Worm (Caenorhabditis elegans) whole organism, L1 larva: Measurements from ENCODE around the gene F21C10.7.

Experiments used
- C34B4.2 ChIP-seq: sonication (generic microtip); optimal IDR thresholded peaks from 2 replicates; lab custom pipeline; 2017; ENCODE audit warnings: mild to moderate bottlenecking, missing genetic modification characterization, missing compliant biosample characterization
- Y116A8C.19 ChIP-seq: sonication (generic microtip); optimal IDR thresholded peaks from 2 replicates; lab custom pipeline; 2016; ENCODE audit warnings: missing compliant biosample characterization, missing genetic modification characterization, borderline replicate concordance
- aha-1 ChIP-seq: fragments of 150-350 bp; optimal IDR thresholded peaks from 2 replicates; lab custom pipeline; 2014; ENCODE audit warnings: missing biosample characterization, missing genetic modification characterization
- alr-1 ChIP-seq: fragments of 200-800 bp; sonication (Bioruptor generic); optimal IDR thresholded peaks from 2 replicates; lab custom pipeline; 2018; ENCODE audit warnings: borderline replicate concordance, mild to moderate bottlenecking, missing genetic modification characterization, missing compliant biosample characterization
- aly-2 ChIP-seq: fragments of 150-350 bp; optimal IDR thresholded peaks from 2 replicates; lab custom pipeline; 2014; ENCODE audit warnings: missing biosample characterization, missing genetic modification characterization
- blmp-1 ChIP-seq: fragments of 150-350 bp; optimal IDR thresholded peaks from 2 replicates; lab custom pipeline; 2014; ENCODE audit warnings: missing biosample characterization, missing genetic modification characterization
- ceh-8 ChIP-seq: fragments of 200-800 bp; sonication (Bioruptor generic); optimal IDR thresholded peaks from 2 replicates; lab custom pipeline; 2018; ENCODE audit warnings: mild to moderate bottlenecking, missing genetic modification characterization, moderate library complexity, missing compliant biosample characterization
- ceh-88 ChIP-seq: fragments of 200-800 bp; sonication (Bioruptor generic); IDR thresholded peaks from 2 replicates; pipeline ENCODE4 v1.3.6; 2022; ENCODE audit warnings: missing genetic modification characterization, missing compliant biosample characterization
- ceh-90 ChIP-seq: sonication (generic microtip); optimal IDR thresholded peaks from 2 replicates; lab custom pipeline; 2016; ENCODE audit warnings: missing genetic modification characterization, missing compliant biosample characterization
- ces-1 ChIP-seq: fragments of 150-350 bp; optimal IDR thresholded peaks from 2 replicates; lab custom pipeline; 2014; ENCODE audit warnings: missing biosample characterization, missing genetic modification reagents, missing genetic modification characterization
- efl-1 ChIP-seq, 4 experiments: fragments of 150-350 bp; optimal IDR thresholded peaks in 3 of 4; peaks in 1 of 4; 1 replicate in 1 of 4; 2 replicates in 3 of 4; lab custom pipeline; 2014; ENCODE audit warnings: missing biosample characterization in 2 of 4, missing genetic modification characterization in 2 of 4, missing genetic modification reagents in 2 of 4
- efl-3 ChIP-seq: fragments of 200-800 bp; sonication (Bioruptor generic); optimal IDR thresholded peaks from 2 replicates; lab custom pipeline; 2018; ENCODE audit warnings: mild to moderate bottlenecking, missing genetic modification characterization, missing compliant biosample characterization
- egl-13 ChIP-seq: sonication (generic microtip); optimal IDR thresholded peaks from 2 replicates; lab custom pipeline; 2016; ENCODE audit warnings: missing genotype, missing genetic modification reagents, missing genetic modification characterization, missing compliant biosample characterization
- egl-27 ChIP-seq, 2 experiments: fragments of 150-350 bp in 1 of 2; sonication (generic microtip); optimal IDR thresholded peaks; 3 replicates each; lab custom pipeline; 2017 to 2018; ENCODE audit warnings: missing biosample characterization in 2 of 2, missing genetic modification characterization in 2 of 2, missing genetic modification reagents in 2 of 2
- elt-3 ChIP-seq, 6 experiments: fragments of 150-350 bp in 1 of 6; sonication (generic microtip); optimal IDR thresholded peaks; 2 replicates each; lab custom pipeline; 2017 to 2018; ENCODE audit warnings: missing biosample characterization in 6 of 6, missing genetic modification characterization in 6 of 6, inconsistent platforms in 1 of 6
- ets-5 ChIP-seq: fragments of 200-800 bp; sonication (Bioruptor generic); IDR thresholded peaks from 2 replicates; pipeline ENCODE4 v1.3.6; 2022; ENCODE audit warnings: missing genetic modification characterization, missing compliant biosample characterization
- fkh-10 ChIP-seq: sonication (generic microtip); optimal IDR thresholded peaks from 2 replicates; lab custom pipeline; 2017; ENCODE audit warnings: missing biosample characterization, missing genetic modification reagents, missing genetic modification characterization
- fkh-8 ChIP-seq: sonication (generic microtip); optimal IDR thresholded peaks from 2 replicates; lab custom pipeline; 2016; ENCODE audit warnings: mild to moderate bottlenecking, missing genetic modification characterization, missing compliant biosample characterization
- grh-1 ChIP-seq: fragments of 200-800 bp; sonication (Bioruptor generic); IDR thresholded peaks from 2 replicates; pipeline ENCODE4 v1.3.6; 2022; ENCODE audit warnings: missing genetic modification reagents, missing genetic modification characterization, missing compliant biosample characterization
- hlh-17 ChIP-seq: fragments of 200-800 bp; sonication (Bioruptor generic); optimal IDR thresholded peaks from 2 replicates; lab custom pipeline; 2018; ENCODE audit warnings: missing genetic modification characterization, mild to moderate bottlenecking, missing compliant biosample characterization, moderate library complexity, borderline replicate concordance
- hlh-4 ChIP-seq: sonication (generic microtip); optimal IDR thresholded peaks from 2 replicates; lab custom pipeline; 2016; ENCODE audit warnings: mild to moderate bottlenecking, missing genetic modification characterization, missing compliant biosample characterization
- irx-1 ChIP-seq: sonication (generic microtip); optimal IDR thresholded peaks from 2 replicates; lab custom pipeline; 2016; ENCODE audit warnings: missing genetic modification characterization, missing compliant biosample characterization
- isw-1 ChIP-seq: fragments of 200-800 bp; sonication (Bioruptor generic); IDR thresholded peaks from 2 replicates; pipeline ENCODE4 v1.3.6; 2022; ENCODE audit warnings: missing genetic modification characterization, missing compliant biosample characterization
- lin-13 ChIP-seq: fragments of 150-350 bp; optimal IDR thresholded peaks from 2 replicates; lab custom pipeline; 2014; ENCODE audit warnings: missing biosample characterization, missing genetic modification reagents, missing genetic modification characterization
- lin-15B ChIP-seq: fragments of 150-350 bp; sonication (generic microtip); optimal IDR thresholded peaks from 3 replicates; lab custom pipeline; 2014; ENCODE audit warnings: missing biosample characterization, missing genetic modification characterization
- lin-35 ChIP-seq, 2 experiments: fragments of 150-350 bp; optimal IDR thresholded peaks; 2 replicates each; lab custom pipeline; 2014; ENCODE audit warnings: missing biosample characterization in 2 of 2, missing genetic modification characterization in 2 of 2, missing genetic modification reagents in 2 of 2
- lir-3 ChIP-seq: sonication (generic microtip); optimal IDR thresholded peaks from 2 replicates; lab custom pipeline; 2016; ENCODE audit warnings: mild to moderate bottlenecking, missing genetic modification characterization, moderate library complexity, missing compliant biosample characterization; ENCODE audit not compliant: poor library complexity
- mab-9 ChIP-seq: fragments of 200-800 bp; sonication (Bioruptor generic); IDR thresholded peaks from 2 replicates; pipeline ENCODE4 v1.3.6; 2022; ENCODE audit warnings: missing genetic modification reagents, missing genetic modification characterization, missing compliant biosample characterization
- mdl-1 ChIP-seq, 2 experiments: fragments of 150-350 bp; optimal IDR thresholded peaks; 2 replicates each; lab custom pipeline; 2014 to 2017; ENCODE audit warnings: missing biosample characterization in 2 of 2, missing genetic modification characterization in 2 of 2, inconsistent platforms in 1 of 2
- mef-2 ChIP-seq: fragments of 150-350 bp; optimal IDR thresholded peaks from 2 replicates; lab custom pipeline; 2014; ENCODE audit warnings: missing biosample characterization, missing genetic modification characterization
- mep-1 ChIP-seq: fragments of 150-350 bp; optimal IDR thresholded peaks from 2 replicates; lab custom pipeline; 2014; ENCODE audit warnings: missing biosample characterization, missing genetic modification characterization
- nhr-11 ChIP-seq: fragments of 150-350 bp; optimal IDR thresholded peaks from 2 replicates; lab custom pipeline; 2014; ENCODE audit warnings: missing biosample characterization, missing genetic modification characterization
- nhr-12 ChIP-seq: sonication (generic microtip); optimal IDR thresholded peaks from 2 replicates; lab custom pipeline; 2017; ENCODE audit warnings: missing biosample characterization, missing genetic modification characterization
- nhr-19 ChIP-seq: fragments of 200-800 bp; sonication (Bioruptor generic); conservative IDR thresholded peaks from 2 replicates; pipeline ENCODE4 v1.3.6; 2022; ENCODE audit warnings: missing genetic modification characterization, missing compliant biosample characterization
- nhr-20 ChIP-seq: sonication (generic microtip); optimal IDR thresholded peaks from 2 replicates; lab custom pipeline; 2016; ENCODE audit warnings: mild to moderate bottlenecking, missing genetic modification characterization, missing compliant biosample characterization
- nhr-71 ChIP-seq: sonication (generic microtip); optimal IDR thresholded peaks from 2 replicates; lab custom pipeline; 2016; ENCODE audit warnings: mild to moderate bottlenecking, missing genetic modification characterization, moderate library complexity, missing compliant biosample characterization
- nhr-85 ChIP-seq: sonication (generic microtip); peaks from one replicate; lab custom pipeline; 2016; ENCODE audit warnings: missing genetic modification characterization, inconsistent platforms, missing compliant biosample characterization
- nhr-90 ChIP-seq: sonication (generic microtip); optimal IDR thresholded peaks from 2 replicates; lab custom pipeline; 2016; ENCODE audit warnings: mild to moderate bottlenecking, missing genetic modification characterization, missing compliant biosample characterization; ENCODE audit not compliant: poor library complexity
- pag-3 ChIP-seq: sonication (generic microtip); optimal IDR thresholded peaks from 2 replicates; lab custom pipeline; 2017; ENCODE audit warnings: missing genetic modification characterization, mild to moderate bottlenecking, missing compliant biosample characterization, antibody characterized with exemption, borderline replicate concordance; ENCODE audit not compliant: insufficient read depth
- pqm-1 ChIP-seq: sonication (generic microtip); optimal IDR thresholded peaks from 3 replicates; lab custom pipeline; 2017; ENCODE audit warnings: missing biosample characterization, missing genetic modification characterization
- rnt-1 ChIP-seq: sonication (generic microtip); optimal IDR thresholded peaks from 2 replicates; lab custom pipeline; 2016; ENCODE audit warnings: mild to moderate bottlenecking, missing genetic modification characterization, moderate library complexity, missing compliant biosample characterization
- snpc-4 ChIP-seq: fragments of 150-350 bp; optimal IDR thresholded peaks from 2 replicates; lab custom pipeline; 2014; ENCODE audit warnings: missing biosample characterization, missing genetic modification characterization
- snu-23 ChIP-seq: sonication (generic microtip); optimal IDR thresholded peaks from 2 replicates; lab custom pipeline; 2016; ENCODE audit warnings: missing genetic modification characterization, missing compliant biosample characterization
- tbx-2 ChIP-seq: sonication (generic microtip); optimal IDR thresholded peaks from 2 replicates; lab custom pipeline; 2016; ENCODE audit warnings: missing genetic modification characterization, missing compliant biosample characterization
- tlp-1 ChIP-seq: fragments of 150-350 bp; optimal IDR thresholded peaks from 2 replicates; lab custom pipeline; 2014; ENCODE audit warnings: missing biosample characterization, missing genetic modification characterization
- unc-130 ChIP-seq: fragments of 150-350 bp; optimal IDR thresholded peaks from 2 replicates; lab custom pipeline; 2017; ENCODE audit warnings: missing biosample characterization, missing genetic modification characterization, inconsistent platforms
- unc-30 ChIP-seq: sonication (generic microtip); optimal IDR thresholded peaks from 2 replicates; lab custom pipeline; 2017; ENCODE audit warnings: missing biosample characterization, missing genetic modification characterization
- unc-86 ChIP-seq: sonication (generic microtip); optimal IDR thresholded peaks from 2 replicates; lab custom pipeline; 2016; ENCODE audit warnings: missing genetic modification characterization, missing compliant biosample characterization
- vab-15 ChIP-seq: sonication (generic microtip); optimal IDR thresholded peaks from 2 replicates; lab custom pipeline; 2017; ENCODE audit warnings: missing genotype, mild to moderate bottlenecking, missing genetic modification characterization, missing compliant biosample characterization
- xbp-1 ChIP-seq: sonication (generic microtip); optimal IDR thresholded peaks from 2 replicates; lab custom pipeline; 2016; ENCODE audit warnings: missing genetic modification characterization, missing compliant biosample characterization
- zag-1 ChIP-seq: fragments of 150-350 bp; optimal IDR thresholded peaks from 2 replicates; lab custom pipeline; 2014; ENCODE audit warnings: missing biosample characterization, missing genetic modification characterization

Gene F21C10.7

DNA sequence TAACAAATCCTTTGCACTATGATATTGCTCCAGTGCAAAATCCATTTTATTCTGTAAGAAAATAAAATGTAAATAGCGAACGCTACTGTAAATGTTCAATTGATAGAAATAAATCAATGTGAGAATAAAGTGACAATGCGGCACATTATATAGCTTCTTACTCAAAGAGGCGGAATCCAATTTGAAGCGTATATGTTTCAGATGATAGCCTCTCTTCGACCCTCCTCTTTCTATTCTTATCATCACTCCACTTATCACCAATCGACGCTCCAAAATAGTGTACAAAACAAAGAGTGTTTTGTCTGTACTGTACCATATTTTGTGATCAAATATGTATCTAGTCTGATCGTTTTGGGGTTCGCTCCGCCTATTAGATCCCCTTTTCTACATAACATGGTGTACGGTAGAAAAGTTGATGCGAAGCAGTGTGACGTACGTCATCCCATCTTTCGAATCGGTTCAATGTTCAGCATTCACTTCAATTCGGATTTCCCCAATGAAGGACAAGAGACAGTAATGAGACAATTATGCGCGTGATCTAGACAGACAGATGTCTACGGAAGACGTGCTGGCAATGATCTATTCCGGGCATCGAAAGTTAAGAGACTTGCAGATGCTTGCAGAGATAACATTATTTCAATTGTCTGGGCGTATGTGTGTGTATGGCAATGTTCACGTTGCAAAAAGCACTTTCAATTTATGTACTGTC is 34.4 kb downstream of the F21C10.7 start, which contains the start of gene spl-2:
spl-2 (minus strand) TSS at position 51 of the 709 bp plus-strand sequence.
- TF ChIP-seq elt-3 (tag; optimal IDR thresholded peaks at IDR 0.05; lab: Kevin White, UChicago) (peak in 2 of 6 experiments; percentile 5 to 13), vab-15 (tag; lab: Kevin White, UChicago) (no peak), egl-27 (tag; optimal IDR thresholded peaks at IDR 0.05; lab: Kevin White, UChicago) (no peak), ces-1 (GFP tag; lab: Kevin White, UChicago) (no peak), ceh-90 (tag; lab: Kevin White, UChicago) (no peak), unc-86 (no peak), nhr-11 (no peak), nhr-19 (GFP tag; lab: Robert Waterston, UW) (peak; percentile 17; the same call in 1 of the 2 replicates), snu-23 (peak; percentile 35), lin-15B (no peak), xbp-1 (tag; lab: Kevin White, UChicago) (no peak), hlh-4 (tag; lab: Kevin White, UChicago) (no peak), zag-1 (tag; lab: Kevin White, UChicago) (no peak), tbx-2 (peak; percentile 17), irx-1 (tag; lab: Kevin White, UChicago) (no peak), snpc-4 (tag; lab: Kevin White, UChicago) (no peak), hlh-17 (GFP tag; lab: Kevin White, UChicago) (no peak), efl-3 (GFP tag; lab: Kevin White, UChicago) (no peak), ceh-8 (GFP tag; lab: Kevin White, UChicago) (no peak), lin-13 (GFP tag; lab: Kevin White, UChicago) (no peak), mep-1 (peak; percentile 27), lir-3 (no peak), tlp-1 (tag; lab: Kevin White, UChicago) (no peak), rnt-1 (tag; lab: Kevin White, UChicago) (no peak), fkh-10 (GFP tag; lab: Kevin White, UChicago) (no peak), C34B4.2 (tag; lab: Kevin White, UChicago) (no peak), mdl-1 (tag; optimal IDR thresholded peaks at IDR 0.05; lab: Kevin White, UChicago) (peak in 1 of 2 experiments; percentile 4), ceh-88 (GFP tag; lab: Robert Waterston, UW) (no peak), aha-1 (tag; lab: Kevin White, UChicago) (no peak), nhr-71 (tag; lab: Kevin White, UChicago) (peak; percentile 63), fkh-8 (tag; lab: Kevin White, UChicago) (no peak), mef-2 (tag; lab: Kevin White, UChicago) (no peak), egl-13 (tag; lab: Kevin White, UChicago) (no peak), ets-5 (GFP tag; lab: Robert Waterston, UW) (no peak), isw-1 (GFP tag; lab: Robert Waterston, UW) (no peak), nhr-85 (peak; percentile 98), alr-1 (no peak), lin-35 (GFP tag; optimal IDR thresholded peaks at IDR 0.05; lab: Kevin White, UChicago) (no peak), mab-9 (GFP tag; lab: Robert Waterston, UW) (no peak), pag-3 (no peak), unc-30 (tag; lab: Kevin White, UChicago) (no peak), unc-130 (tag; lab: Kevin White, UChicago) (no peak), blmp-1 (tag; lab: Kevin White, UChicago) (peak; percentile 85), grh-1 (GFP tag; lab: Robert Waterston, UW) (0 out of 2 replicates have a peak, but pooled peaks have one; percentile 40), nhr-12 (tag; lab: Kevin White, UChicago) (no peak), efl-1 (optimal IDR thresholded peaks at IDR 0.05; lab: Kevin White, UChicago) (no peak), efl-1 (GFP tag; optimal IDR thresholded peaks at IDR 0.05 in 1 of 2; lab: Kevin White, UChicago) (no peak), nhr-90 (tag; lab: Kevin White, UChicago) (peak; percentile 29), pqm-1 (no peak), nhr-20 (tag; lab: Kevin White, UChicago) (peak; percentile 70), Y116A8C.19 (tag; lab: Kevin White, UChicago) (no peak), aly-2 (tag; lab: Kevin White, UChicago) (no peak)
